Fruit fly (Drosophila melanogaster) whole organism, embryonic: Measurements from ENCODE around the gene BBIP1.

Experiments used
- Adf1 ChIP-seq: fragments of 200-800 bp; sonication (Bioruptor generic); IDR thresholded peaks from 2 replicates; pipeline ENCODE4 v1.3.6; 2022; ENCODE audit warnings: missing biosample characterization, missing genetic modification characterization
- CG10274 ChIP-seq: fragments of 200-800 bp; sonication (Bioruptor generic); optimal IDR thresholded peaks from 3 replicates; lab custom pipeline; 2017; ENCODE audit warnings: missing biosample characterization, mild to moderate bottlenecking, missing genetic modification characterization
- CG10959 ChIP-seq: fragments of 200-800 bp; sonication (Bioruptor generic); IDR thresholded peaks from 2 replicates; pipeline ENCODE4 v1.3.6; 2022; ENCODE audit warnings: missing biosample characterization, missing genetic modification characterization
- CG11456 ChIP-seq: fragments of 200-800 bp; sonication (Bioruptor generic); IDR thresholded peaks from 3 replicates; pipeline ENCODE4 v1.3.6; 2022; ENCODE audit warnings: missing biosample characterization, missing genetic modification characterization
- CG12071 ChIP-seq: fragments of 200-800 bp; sonication (Bioruptor generic); optimal IDR thresholded peaks from 3 replicates; lab custom pipeline; 2018; ENCODE audit warnings: missing biosample characterization, mild to moderate bottlenecking, missing genetic modification characterization
- CG12219 ChIP-seq: fragments of 200-800 bp; sonication (Bioruptor generic); optimal IDR thresholded peaks from 3 replicates; lab custom pipeline; 2018; ENCODE audit warnings: missing biosample characterization, mild to moderate bottlenecking, missing genetic modification characterization
- CG12769 ChIP-seq: fragments of 200-800 bp; sonication (Bioruptor generic); optimal IDR thresholded peaks from 2 replicates; lab custom pipeline; 2019; ENCODE audit warnings: missing biosample characterization, mild to moderate bottlenecking, missing genetic modification characterization, moderate library complexity
- CG13123 ChIP-seq: fragments of 200-800 bp; sonication (Bioruptor generic); optimal IDR thresholded peaks from 2 replicates; lab custom pipeline; 2016; ENCODE audit warnings: missing biosample characterization, missing genetic modification characterization
- CG1602 ChIP-seq: fragments of 200-800 bp; sonication (Bioruptor generic); optimal IDR thresholded peaks from 3 replicates; lab custom pipeline; 2016; ENCODE audit warnings: missing biosample characterization, missing genetic modification characterization
- CG1647 ChIP-seq: fragments of 200-800 bp; sonication (Bioruptor generic); optimal IDR thresholded peaks from 3 replicates; lab custom pipeline; 2016; ENCODE audit warnings: missing biosample characterization, missing genetic modification characterization
- CG16863 ChIP-seq: fragments of 200-800 bp; sonication (Bioruptor generic); optimal IDR thresholded peaks from 3 replicates; lab custom pipeline; 2016; ENCODE audit warnings: missing biosample characterization, missing genetic modification characterization
- CG2889 ChIP-seq: fragments of 200-800 bp; sonication (Bioruptor generic); IDR thresholded peaks from 3 replicates; pipeline ENCODE4 v1.3.6; 2022; ENCODE audit warnings: missing biosample characterization, missing genetic modification characterization
- CG31441 ChIP-seq: fragments of 200-800 bp; sonication (Bioruptor generic); IDR thresholded peaks from 2 replicates; pipeline ENCODE4 v1.3.6; 2022; ENCODE audit warnings: missing biosample characterization, missing genetic modification characterization
- CG42726 ChIP-seq: fragments of 200-800 bp; sonication (Bioruptor generic); IDR thresholded peaks from 2 replicates; pipeline ENCODE4 v1.3.6; 2022; ENCODE audit warnings: missing biosample characterization, missing genetic modification characterization; ENCODE audit not compliant: partially characterized antibody
- CG4360 ChIP-seq: fragments of 200-800 bp; sonication (Bioruptor generic); IDR thresholded peaks from 2 replicates; pipeline ENCODE4 v1.3.6; 2022; ENCODE audit warnings: missing biosample characterization, missing genetic modification characterization
- CG4707 ChIP-seq: fragments of 200-800 bp; sonication (Bioruptor generic); optimal IDR thresholded peaks from 2 replicates; lab custom pipeline; 2018; ENCODE audit warnings: missing biosample characterization, mild to moderate bottlenecking, missing genetic modification characterization, moderate library complexity
- CG4820 ChIP-seq: fragments of 200-800 bp; sonication (Bioruptor generic); optimal IDR thresholded peaks from 3 replicates; lab custom pipeline; 2016; ENCODE audit warnings: missing biosample characterization, missing genetic modification characterization
- CG5180 ChIP-seq: fragments of 200-800 bp; sonication (Bioruptor generic); optimal IDR thresholded peaks from 3 replicates; lab custom pipeline; 2017; ENCODE audit warnings: missing biosample characterization, missing genetic modification characterization, mild to moderate bottlenecking, moderate library complexity, missing genetic modification reagents
- CG6175 ChIP-seq: fragments of 200-800 bp; sonication (Bioruptor generic); IDR thresholded peaks from 3 replicates; pipeline ENCODE4 v1.3.6; 2022; ENCODE audit warnings: missing biosample characterization, missing genetic modification characterization
- CG6254 ChIP-seq: fragments of 200-800 bp; sonication (Bioruptor generic); optimal IDR thresholded peaks from 3 replicates; lab custom pipeline; 2017; ENCODE audit warnings: mild to moderate bottlenecking, missing biosample characterization, missing genetic modification reagents, missing genetic modification characterization
- CG6272 ChIP-seq: fragments of 200-800 bp; sonication (Bioruptor generic); IDR thresholded peaks from 2 replicates; pipeline ENCODE4 v1.3.6; 2022; ENCODE audit warnings: missing biosample characterization, missing genetic modification characterization
- CG6813 ChIP-seq: fragments of 200-800 bp; sonication (Bioruptor generic); optimal IDR thresholded peaks from 2 replicates; lab custom pipeline; 2017; ENCODE audit warnings: missing biosample characterization, missing genetic modification characterization, mild to moderate bottlenecking, moderate library complexity, missing genetic modification reagents
- CG9215 ChIP-seq: fragments of 200-800 bp; sonication (Bioruptor generic); IDR thresholded peaks from 2 replicates; pipeline ENCODE4 v1.3.6; 2022; ENCODE audit warnings: missing biosample characterization, missing genetic modification characterization
- Doc3 ChIP-seq: fragments of 200-800 bp; sonication (Bioruptor generic); IDR thresholded peaks from 3 replicates; pipeline ENCODE4 v1.3.6; 2022; ENCODE audit warnings: missing biosample characterization, missing genetic modification characterization; ENCODE audit not compliant: partially characterized antibody
- Dp ChIP-seq: fragments of 200-800 bp; sonication (Bioruptor generic); optimal IDR thresholded peaks from 2 replicates; lab custom pipeline; 2018; ENCODE audit warnings: missing biosample characterization, mild to moderate bottlenecking, missing genetic modification characterization, moderate library complexity
- Dref ChIP-seq: fragments of 200-800 bp; sonication (Bioruptor generic); IDR thresholded peaks from 2 replicates; pipeline ENCODE4 v1.3.6; 2022; ENCODE audit warnings: missing biosample characterization, missing genetic modification characterization
- Elba2 ChIP-seq: fragments of 200-800 bp; sonication (Bioruptor generic); optimal IDR thresholded peaks from 3 replicates; lab custom pipeline; 2016; ENCODE audit warnings: missing biosample characterization, missing genetic modification characterization
- Fer3 ChIP-seq: fragments of 200-800 bp; sonication (Bioruptor generic); optimal IDR thresholded peaks from 2 replicates; lab custom pipeline; 2018; ENCODE audit warnings: missing biosample characterization, mild to moderate bottlenecking, missing genetic modification characterization, moderate library complexity
- Gsc ChIP-seq: fragments of 200-800 bp; sonication (Bioruptor generic); IDR thresholded peaks from 2 replicates; pipeline ENCODE4 v1.3.6; 2022; ENCODE audit warnings: missing biosample characterization, missing genetic modification characterization
- Hr78 ChIP-seq, 2 experiments: fragments of 200-800 bp in 1 of 2; fragments of >200 bp in 1 of 2; sonication (Bioruptor generic) in 1 of 2; optimal IDR thresholded peaks; 2 replicates each; lab custom pipeline; 2017 to 2019; ENCODE audit warnings: missing biosample characterization in 2 of 2, missing genetic modification characterization in 2 of 2, mild to moderate bottlenecking in 1 of 2, moderate library complexity in 1 of 2
- Med ChIP-seq: fragments of 200-800 bp; sonication (Bioruptor generic); peaks from one replicate; lab custom pipeline; 2016; ENCODE audit warnings: missing biosample characterization, missing genetic modification characterization, mild to moderate bottlenecking, inconsistent platforms, moderate library complexity
- Nf-YA ChIP-seq: fragments of 200-800 bp; sonication (Bioruptor generic); IDR thresholded peaks from 2 replicates; pipeline ENCODE4 v1.3.6; 2022; ENCODE audit warnings: missing biosample characterization, missing genetic modification characterization
- Ravus ChIP-seq: fragments of 200-800 bp; sonication (Bioruptor generic); IDR thresholded peaks from 2 replicates; pipeline ENCODE4 v1.3.6; 2022; ENCODE audit warnings: missing biosample characterization, missing genetic modification characterization
- abd-A ChIP-seq: fragments of 200-800 bp; sonication (Bioruptor generic); optimal IDR thresholded peaks from 3 replicates; lab custom pipeline; 2019; ENCODE audit warnings: missing biosample characterization, mild to moderate bottlenecking, missing genetic modification characterization, moderate library complexity
- bbx ChIP-seq: fragments of 200-800 bp; sonication (Bioruptor generic); IDR thresholded peaks from 2 replicates; pipeline ENCODE4 v1.3.6; 2022; ENCODE audit warnings: missing biosample characterization, missing genetic modification characterization; ENCODE audit not compliant: partially characterized antibody
- br ChIP-seq: fragments of >200 bp; optimal IDR thresholded peaks from 2 replicates; lab custom pipeline; 2017
- bsh ChIP-seq, 2 experiments: fragments of 200-800 bp; sonication (Bioruptor generic); optimal IDR thresholded peaks; 2 replicates each; lab custom pipeline; 2017 to 2018; ENCODE audit warnings: mild to moderate bottlenecking in 2 of 2, missing biosample characterization in 2 of 2, missing genetic modification characterization in 2 of 2, moderate library complexity in 1 of 2
- chif ChIP-seq, 2 experiments: fragments of 200-800 bp; sonication (Bioruptor generic); optimal IDR thresholded peaks; 3 replicates each; lab custom pipeline; 2016; ENCODE audit warnings: missing biosample characterization in 2 of 2, missing genetic modification characterization in 2 of 2
- chinmo ChIP-seq: fragments of 200-800 bp; sonication (Bioruptor generic); IDR thresholded peaks from 4 replicates; pipeline ENCODE4 v1.3.6; 2022; ENCODE audit warnings: missing biosample characterization, missing genetic modification characterization; ENCODE audit not compliant: partially characterized antibody
- ci ChIP-seq: fragments of 200-800 bp; sonication (Bioruptor generic); IDR thresholded peaks from 3 replicates; pipeline ENCODE4 v1.3.6; 2022; ENCODE audit warnings: missing biosample characterization, missing genetic modification characterization
- crc ChIP-seq: fragments of 200-800 bp; sonication (Bioruptor generic); optimal IDR thresholded peaks from 2 replicates; lab custom pipeline; 2016; ENCODE audit warnings: missing biosample characterization, missing genetic modification characterization
- crol ChIP-seq: fragments of 200-800 bp; sonication (Bioruptor generic); IDR thresholded peaks from 2 replicates; pipeline ENCODE4 v1.3.6; 2022; ENCODE audit warnings: missing biosample characterization, missing genetic modification characterization
- dati ChIP-seq: fragments of 200-800 bp; sonication (Bioruptor generic); IDR thresholded peaks from 2 replicates; pipeline ENCODE4 v1.3.6; 2022; ENCODE audit warnings: missing biosample characterization, missing genetic modification characterization
- disco-r ChIP-seq: fragments of 200-800 bp; sonication (Bioruptor generic); optimal IDR thresholded peaks from 2 replicates; lab custom pipeline; 2016; ENCODE audit warnings: missing biosample characterization, missing genetic modification characterization
- ewg ChIP-seq: fragments of 200-800 bp; sonication (Bioruptor generic); optimal IDR thresholded peaks from 3 replicates; lab custom pipeline; 2017; ENCODE audit warnings: mild to moderate bottlenecking, missing biosample characterization, missing genetic modification reagents, missing genetic modification characterization
- gfzf ChIP-seq: fragments of 200-800 bp; sonication (Bioruptor generic); optimal IDR thresholded peaks from 2 replicates; lab custom pipeline; 2016; ENCODE audit warnings: missing biosample characterization, mild to moderate bottlenecking, missing genetic modification characterization, moderate library complexity
- lmd ChIP-seq: fragments of 200-800 bp; sonication (Bioruptor generic); IDR thresholded peaks from 2 replicates; pipeline ENCODE4 v1.3.6; 2022; ENCODE audit warnings: missing biosample characterization, missing genetic modification characterization
- sna ChIP-seq: fragments of 200-800 bp; sonication (Bioruptor generic); IDR thresholded peaks from 2 replicates; pipeline ENCODE4 v1.3.6; 2022; ENCODE audit warnings: missing biosample characterization, missing genetic modification characterization; ENCODE audit not compliant: partially characterized antibody
- vvl ChIP-seq: fragments of 200-800 bp; sonication (Bioruptor generic); IDR thresholded peaks from 2 replicates; pipeline ENCODE4 v1.3.6; 2022; ENCODE audit warnings: missing biosample characterization, missing genetic modification characterization
- yki ChIP-seq: fragments of >200 bp; optimal IDR thresholded peaks from 3 replicates; lab custom pipeline; 2018
- zen ChIP-seq: fragments of 200-800 bp; sonication (Bioruptor generic); optimal IDR thresholded peaks from 3 replicates; lab custom pipeline; 2018; ENCODE audit warnings: missing biosample characterization, mild to moderate bottlenecking, missing genetic modification characterization, moderate library complexity

BBIP1 gene

DNA sequence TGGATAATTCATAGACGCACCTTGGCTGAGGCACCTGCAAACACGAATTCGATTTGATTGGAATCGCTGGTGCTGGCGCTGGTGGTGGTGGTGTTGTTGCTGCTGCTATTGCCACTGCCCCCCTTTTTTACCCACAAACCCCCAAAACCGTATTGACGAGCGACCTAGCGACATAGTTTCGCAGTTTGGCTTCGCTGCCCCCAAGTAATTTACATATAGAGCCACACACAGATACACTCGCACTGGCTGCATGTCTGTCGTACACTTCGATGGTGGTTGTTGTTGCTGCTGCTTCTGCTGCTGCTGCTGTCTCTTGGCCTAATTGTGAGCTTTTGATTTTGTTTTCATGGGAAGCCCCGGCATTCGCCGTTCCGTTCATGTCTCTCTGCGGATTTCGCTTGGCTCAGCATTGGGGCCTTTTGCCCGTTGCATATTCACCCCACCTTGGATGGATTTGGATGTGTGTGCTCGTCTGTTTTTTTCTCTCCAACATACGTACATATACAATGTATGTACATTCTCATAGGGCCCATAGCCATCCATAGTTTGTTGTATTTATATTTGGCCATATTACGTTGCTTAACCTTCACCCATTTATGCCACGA lies 20.0 kb downstream of the BBIP1 start:
- TF ChIP-seq Ravus (GFP tag; lab: Robert Waterston, UW) (no peak), ewg (GFP tag; lab: Kevin White, UChicago) (no peak), yki (lab: Kevin White, UChicago) (no peak), CG6272 (GFP tag; lab: Robert Waterston, UW) (no peak), Med (GFP tag; lab: Kevin White, UChicago) (peak; percentile 64), Adf1 (GFP tag; lab: Robert Waterston, UW) (no peak), chif (GFP tag; optimal IDR thresholded peaks at IDR 0.05; lab: Kevin White, UChicago) (no peak), CG12219 (GFP tag; lab: Kevin White, UChicago) (no peak), CG4707 (GFP tag; lab: Kevin White, UChicago) (no peak), chinmo (0 out of 4 replicates have a peak, but pooled peaks have one; percentile 46), lmd (GFP tag; lab: Robert Waterston, UW) (no peak), CG6175 (GFP tag; lab: Robert Waterston, UW) (0 out of 3 replicates have a peak, but pooled peaks have one; percentile 49), Gsc (GFP tag; lab: Robert Waterston, UW) (no peak), Fer3 (tag; lab: Kevin White, UChicago) (no peak), CG4360 (GFP tag; lab: Robert Waterston, UW) (peak; percentile 32; the same call in 1 of the 2 replicates), CG10959 (GFP tag; lab: Robert Waterston, UW) (no peak), CG2889 (GFP tag; lab: Robert Waterston, UW) (no peak), gfzf (GFP tag; lab: Kevin White, UChicago) (no peak), CG11456 (GFP tag; lab: Robert Waterston, UW) (no peak), CG42726 (GFP tag; lab: Robert Waterston, UW) (no peak), vvl (peak; percentile 81), sna (no peak), Dref (no peak), Dp (GFP tag; lab: Kevin White, UChicago) (no peak), Doc3 (GFP tag; lab: Robert Waterston, UW) (no peak), CG31441 (GFP tag; lab: Robert Waterston, UW) (no peak), CG6254 (GFP tag; lab: Kevin White, UChicago) (no peak), CG1647 (GFP tag; lab: Kevin White, UChicago) (no peak), CG10274 (GFP tag; lab: Kevin White, UChicago) (no peak), Nf-YA (GFP tag; lab: Robert Waterston, UW) (no peak), CG6813 (GFP tag; lab: Kevin White, UChicago) (no peak), ci (GFP tag; lab: Robert Waterston, UW) (peak; percentile 13; the same call in 1 of the 3 replicates), bbx (GFP tag; lab: Robert Waterston, UW) (no peak), dati (GFP tag; lab: Robert Waterston, UW) (no peak), CG16863 (no peak), CG12071 (no peak), abd-A (tag; lab: Kevin White, UChicago) (peak; percentile 18), CG1602 (GFP tag; lab: Kevin White, UChicago) (no peak), bsh (GFP tag; optimal IDR thresholded peaks at IDR 0.05; lab: Kevin White, UChicago) (no peak), CG12769 (tag; lab: Kevin White, UChicago) (peak; percentile 63), CG9215 (GFP tag; lab: Robert Waterston, UW) (no peak), zen (tag; lab: Kevin White, UChicago) (no peak), CG4820 (GFP tag; lab: Kevin White, UChicago) (no peak), CG13123 (no peak), CG5180 (GFP tag; lab: Kevin White, UChicago) (no peak), crc (GFP tag; lab: Kevin White, UChicago) (no peak), Hr78 (GFP tag; optimal IDR thresholded peaks at IDR 0.05; lab: Kevin White, UChicago) (peak in 1 of 2 experiments; percentile 25), disco-r (GFP tag; lab: Kevin White, UChicago) (no peak), crol (GFP tag; lab: Robert Waterston, UW) (peak; percentile 47; the same call in 1 of the 2 replicates), br (lab: Kevin White, UChicago) (no peak), Elba2 (GFP tag; lab: Kevin White, UChicago) (no peak)
